Worm (Caenorhabditis elegans): ENCODE data around the gene F54D5.17.

DNA sequence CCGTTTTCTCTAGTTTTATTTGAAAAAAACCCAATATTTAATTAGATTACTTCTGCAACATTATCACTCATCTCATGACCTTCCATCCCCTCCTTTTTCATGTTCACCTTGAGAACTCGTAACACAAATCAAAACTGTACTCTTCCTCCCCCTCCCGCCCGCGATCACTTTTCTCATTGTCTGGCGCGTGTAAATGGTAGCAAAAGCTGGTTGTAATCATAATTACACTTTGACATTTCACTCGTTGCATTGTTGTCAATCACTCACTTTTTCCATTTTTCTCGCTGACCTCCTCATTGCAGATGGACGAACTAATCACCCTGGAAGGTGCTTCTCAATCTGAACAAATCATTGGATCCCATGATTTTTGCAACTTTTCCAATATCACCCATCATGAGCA, 46.1 kb upstream of the F54D5.17 start, which contains the start of gene npr-41:
- no peak for TF ChIP-seq ztf-28 (GFP tag; IDR thresholded peaks at IDR 0.05)
- TF ChIP-seq lin-35 (GFP tag; optimal IDR thresholded peaks at IDR 0.05) = no peak
- no peak for TF ChIP-seq egrh-3 (GFP tag; IDR thresholded peaks at IDR 0.05)
- TF ChIP-seq sea-2 (GFP tag; IDR thresholded peaks at IDR 0.05) = no peak
- no peak for TF ChIP-seq nfya-2 (GFP tag; IDR thresholded peaks at IDR 0.05)
- TF ChIP-seq gei-17 (GFP tag; optimal IDR thresholded peaks at IDR 0.05) = no peak
- TF ChIP-seq dox-1 (GFP tag; IDR thresholded peaks at IDR 0.05) = no peak
- TF ChIP-seq ama-1 (optimal IDR thresholded peaks at IDR 0.05) = no peak
- TF ChIP-seq ama-1 (GFP tag; optimal IDR thresholded peaks at IDR 0.05) = no peak

Measured in whole organism, young adult.